Worm (Caenorhabditis elegans): ENCODE measurements around the gene T24B8.4.

T24B8.4 gene

ce11 chrII:9070740-9071139 is at the start of gene T24B8.4:
TSS of gene T24B8.4 (minus strand) at chrII:9070840.
- TF ChIP-seq unc-62 (GFP tag; optimal IDR thresholded peaks at IDR 0.05), result no peak

ce11 chrII:9120329-9120728 is 49.7 kb upstream of the T24B8.4 start:
- no peak for TF ChIP-seq unc-62 (GFP tag; optimal IDR thresholded peaks at IDR 0.05)

- TF ChIP-seq unc-62 (GFP tag; optimal IDR thresholded peaks at IDR 0.05), result no peak
These were observed 47.2 kb upstream of the T24B8.4 start for ce11 chrII:9117789-9118242.

- TF ChIP-seq unc-62 (GFP tag; optimal IDR thresholded peaks at IDR 0.05), result no peak
These were observed 45.8 kb upstream of the T24B8.4 start for ce11 chrII:9116404-9116803.

- no peak for TF ChIP-seq unc-62 (GFP tag; optimal IDR thresholded peaks at IDR 0.05)
These were observed 45.0 kb upstream of the T24B8.4 start for ce11 chrII:9115644-9116043.

- no peak for TF ChIP-seq unc-62 (GFP tag; optimal IDR thresholded peaks at IDR 0.05)
These were observed 44.3 kb upstream of the T24B8.4 start for ce11 chrII:9114972-9115371.

- no peak for TF ChIP-seq unc-62 (GFP tag; optimal IDR thresholded peaks at IDR 0.05)
These were observed 43.1 kb upstream of the T24B8.4 start for ce11 chrII:9113759-9114158.

ce11 chrII:9112851-9113250 is 42.2 kb upstream of the T24B8.4 start, which contains the start of gene jun-1:
TSS of gene jun-1 (plus strand) at chrII:9113157.
- no peak for TF ChIP-seq unc-62 (GFP tag; optimal IDR thresholded peaks at IDR 0.05)

- TF ChIP-seq unc-62 (GFP tag; optimal IDR thresholded peaks at IDR 0.05), result no peak
These were observed 40.9 kb upstream of the T24B8.4 start for ce11 chrII:9111471-9112016.

ce11 chrII:9108905-9109551 is 38.4 kb upstream of the T24B8.4 start, which contains the start of gene T24H10.4:
TSS of gene T24H10.4 (plus strand) at chrII:9109534.
- no peak for TF ChIP-seq unc-62 (GFP tag; optimal IDR thresholded peaks at IDR 0.05)

ce11 chrII:9108443-9108842 is 37.8 kb upstream of the T24B8.4 start, which contains the start of gene dnj-23:
TSS of gene dnj-23 (minus strand) at chrII:9108600.
- TF ChIP-seq unc-62 (GFP tag; optimal IDR thresholded peaks at IDR 0.05), result no peak

- TF ChIP-seq unc-62 (GFP tag; optimal IDR thresholded peaks at IDR 0.05), result no peak
These were observed 36.6 kb upstream of the T24B8.4 start, which contains the start of gene dyrb-1 for ce11 chrII:9107095-9107769. TSS of gene dyrb-1 (minus strand) at chrII:9107145.

- no peak for TF ChIP-seq unc-62 (GFP tag; optimal IDR thresholded peaks at IDR 0.05)
These were observed 30.2 kb upstream of the T24B8.4 start, which contains the start of gene T24H10.5 for ce11 chrII:9100798-9101197. TSS of gene T24H10.5 (plus strand) at chrII:9101098.

ce11 chrII:9099017-9099416 is 28.4 kb upstream of the T24B8.4 start, which contains the start of gene T24H10.1:
TSS of gene T24H10.1 (plus strand) at chrII:9099371.
- TF ChIP-seq unc-62 (GFP tag; optimal IDR thresholded peaks at IDR 0.05), result no peak

- no peak for TF ChIP-seq unc-62 (GFP tag; optimal IDR thresholded peaks at IDR 0.05)
These were observed 27.9 kb upstream of the T24B8.4 start, which contains the start of gene clh-5 for ce11 chrII:9098505-9098904. TSS of gene clh-5 (minus strand) at chrII:9098605.

- no peak for TF ChIP-seq unc-62 (GFP tag; optimal IDR thresholded peaks at IDR 0.05)
These were observed 26.7 kb upstream of the T24B8.4 start for ce11 chrII:9097302-9097701.

Data from whole organism, dauer.